Worm (Caenorhabditis elegans) whole organism, late embryonic: Measurements from ENCODE around the gene C45G9.2.

Experiments
- C08G9.2 ChIP-seq: sonication (generic microtip); optimal IDR thresholded peaks from 2 replicates; lab custom pipeline; 2016; ENCODE audit warnings: mild to moderate bottlenecking, missing genetic modification characterization, moderate library complexity, missing compliant biosample characterization
- T23F11.4 ChIP-seq: fragments of 200-800 bp; sonication (Bioruptor generic); optimal IDR thresholded peaks from 2 replicates; lab custom pipeline; 2018; ENCODE audit warnings: mild to moderate bottlenecking, missing genetic modification characterization, missing compliant biosample characterization
- Y22D7AL.16 ChIP-seq: sonication (generic microtip); optimal IDR thresholded peaks from 2 replicates; lab custom pipeline; 2016; ENCODE audit warnings: missing genetic modification characterization, missing compliant biosample characterization
- ahr-1 ChIP-seq: sonication (generic microtip); optimal IDR thresholded peaks from 2 replicates; lab custom pipeline; 2016; ENCODE audit warnings: missing genetic modification characterization, missing compliant biosample characterization
- ama-1 ChIP-seq: fragments of 150-350 bp; optimal IDR thresholded peaks from 2 replicates; lab custom pipeline; 2014
- ceh-18 ChIP-seq: sonication (generic microtip); optimal IDR thresholded peaks from 2 replicates; lab custom pipeline; 2016; ENCODE audit warnings: missing genetic modification characterization, missing compliant biosample characterization
- ceh-2 ChIP-seq: sonication (generic microtip); optimal IDR thresholded peaks from 2 replicates; lab custom pipeline; 2016; ENCODE audit warnings: missing genotype, missing genetic modification characterization, missing compliant biosample characterization
- ceh-22 ChIP-seq: sonication (generic microtip); optimal IDR thresholded peaks from 2 replicates; lab custom pipeline; 2017; ENCODE audit warnings: missing biosample characterization, missing genetic modification characterization
- ceh-30 ChIP-seq: fragments of 150-350 bp; optimal IDR thresholded peaks from 2 replicates; lab custom pipeline; 2014; ENCODE audit warnings: missing biosample characterization, missing genetic modification characterization
- ceh-31 ChIP-seq: sonication (generic microtip); optimal IDR thresholded peaks from 2 replicates; lab custom pipeline; 2016; ENCODE audit warnings: missing genetic modification characterization, missing compliant biosample characterization
- ceh-9 ChIP-seq: sonication (generic microtip); optimal IDR thresholded peaks from 2 replicates; lab custom pipeline; 2016; ENCODE audit warnings: mild to moderate bottlenecking, missing genetic modification characterization, inconsistent platforms, missing compliant biosample characterization
- che-1 ChIP-seq: sonication (generic microtip); optimal IDR thresholded peaks from 2 replicates; lab custom pipeline; 2016; ENCODE audit warnings: mild to moderate bottlenecking, missing genetic modification characterization, missing compliant biosample characterization
- dmd-4 ChIP-seq: sonication (generic microtip); optimal IDR thresholded peaks from 2 replicates; lab custom pipeline; 2016; ENCODE audit warnings: borderline replicate concordance, missing genetic modification characterization, missing compliant biosample characterization
- ets-4 ChIP-seq: sonication (generic microtip); optimal IDR thresholded peaks from 2 replicates; lab custom pipeline; 2016; ENCODE audit warnings: missing genetic modification characterization, missing compliant biosample characterization
- fax-1 ChIP-seq: sonication (generic microtip); optimal IDR thresholded peaks from 2 replicates; lab custom pipeline; 2016; ENCODE audit warnings: missing genotype, missing genetic modification characterization, missing compliant biosample characterization
- fkh-10 ChIP-seq: fragments of 150-350 bp; optimal IDR thresholded peaks from 2 replicates; lab custom pipeline; 2014; ENCODE audit warnings: missing biosample characterization, missing genetic modification reagents, missing genetic modification characterization
- fkh-6 ChIP-seq: sonication (generic microtip); optimal IDR thresholded peaks from 2 replicates; lab custom pipeline; 2016; ENCODE audit warnings: missing genetic modification characterization, missing compliant biosample characterization
- gmeb-2 ChIP-seq: sonication (generic microtip); optimal IDR thresholded peaks from 2 replicates; lab custom pipeline; 2016; ENCODE audit warnings: missing genetic modification characterization, inconsistent platforms, missing compliant biosample characterization
- hlh-30 ChIP-seq: sonication (generic microtip); optimal IDR thresholded peaks from 2 replicates; lab custom pipeline; 2017; ENCODE audit warnings: antibody characterized with exemption, missing genetic modification characterization, missing compliant biosample characterization; ENCODE audit not compliant: insufficient read depth
- hlh-6 ChIP-seq: sonication (generic microtip); optimal IDR thresholded peaks from 2 replicates; lab custom pipeline; 2016; ENCODE audit warnings: missing genotype, missing genetic modification characterization, missing compliant biosample characterization
- hlh-8 ChIP-seq: sonication (generic microtip); optimal IDR thresholded peaks from 2 replicates; lab custom pipeline; 2016; ENCODE audit warnings: missing genotype, missing genetic modification characterization, missing compliant biosample characterization
- lin-11 ChIP-seq: fragments of 200-800 bp; sonication (Bioruptor generic); optimal IDR thresholded peaks from 2 replicates; lab custom pipeline; 2018; ENCODE audit warnings: mild to moderate bottlenecking, missing genetic modification characterization, missing compliant biosample characterization
- madf-2 ChIP-seq: sonication (generic microtip); optimal IDR thresholded peaks from 2 replicates; lab custom pipeline; 2017; ENCODE audit warnings: missing genetic modification characterization, missing compliant biosample characterization
- mec-3 ChIP-seq: sonication (generic microtip); optimal IDR thresholded peaks from 2 replicates; lab custom pipeline; 2016; ENCODE audit warnings: borderline replicate concordance, missing genetic modification characterization, missing compliant biosample characterization
- nhr-11 ChIP-seq: fragments of 150-350 bp; optimal IDR thresholded peaks from 2 replicates; lab custom pipeline; 2014; ENCODE audit warnings: missing biosample characterization, missing genetic modification characterization
- nhr-232 ChIP-seq: sonication (generic microtip); optimal IDR thresholded peaks from 2 replicates; lab custom pipeline; 2016; ENCODE audit warnings: missing genetic modification characterization, missing compliant biosample characterization
- odd-2 ChIP-seq: sonication (generic microtip); optimal IDR thresholded peaks from 2 replicates; lab custom pipeline; 2017; ENCODE audit warnings: antibody characterized with exemption, mild to moderate bottlenecking, missing genetic modification characterization, missing compliant biosample characterization
- pha-2 ChIP-seq: sonication (generic microtip); optimal IDR thresholded peaks from 2 replicates; lab custom pipeline; 2017; ENCODE audit warnings: mild to moderate bottlenecking, missing genetic modification characterization, missing compliant biosample characterization
- pha-4 ChIP-seq: fragments of 150-350 bp; optimal IDR thresholded peaks from 2 replicates; lab custom pipeline; 2018; ENCODE audit warnings: missing biosample characterization, missing genetic modification reagents, missing genetic modification characterization
- ref-2 ChIP-seq: sonication (generic microtip); optimal IDR thresholded peaks from 2 replicates; lab custom pipeline; 2016; ENCODE audit warnings: missing genetic modification characterization, missing compliant biosample characterization
- rnt-1 ChIP-seq: sonication (generic microtip); optimal IDR thresholded peaks from 2 replicates; lab custom pipeline; 2016; ENCODE audit warnings: missing genetic modification characterization, missing compliant biosample characterization
- sdc-2 ChIP-seq: sonication (generic microtip); optimal IDR thresholded peaks from 2 replicates; lab custom pipeline; 2016; ENCODE audit warnings: missing genotype, missing genetic modification characterization, missing compliant biosample characterization
- sox-4 ChIP-seq: sonication (generic microtip); optimal IDR thresholded peaks from 2 replicates; lab custom pipeline; 2017; ENCODE audit warnings: mild to moderate bottlenecking, missing genetic modification characterization, inconsistent platforms, missing compliant biosample characterization
- syd-9 ChIP-seq: sonication (generic microtip); optimal IDR thresholded peaks from 2 replicates; lab custom pipeline; 2016; ENCODE audit warnings: mild to moderate bottlenecking, missing genetic modification characterization, moderate library complexity, missing compliant biosample characterization
- tbx-2 ChIP-seq: sonication (generic microtip); optimal IDR thresholded peaks from 2 replicates; lab custom pipeline; 2016; ENCODE audit warnings: missing genetic modification characterization, missing compliant biosample characterization
- tbx-7 ChIP-seq: sonication (generic microtip); optimal IDR thresholded peaks from 2 replicates; lab custom pipeline; 2016; ENCODE audit warnings: missing genotype, missing genetic modification characterization, missing compliant biosample characterization
- ttx-3 ChIP-seq: sonication (generic microtip); optimal IDR thresholded peaks from 2 replicates; lab custom pipeline; 2016; ENCODE audit warnings: missing genetic modification reagents, missing genetic modification characterization, missing compliant biosample characterization
- unc-42 ChIP-seq: sonication (generic microtip); optimal IDR thresholded peaks from 2 replicates; lab custom pipeline; 2016; ENCODE audit warnings: missing genotype, missing genetic modification characterization, missing compliant biosample characterization
- unc-55 ChIP-seq: sonication (generic microtip); optimal IDR thresholded peaks from 2 replicates; lab custom pipeline; 2017; ENCODE audit warnings: missing biosample characterization, missing genetic modification reagents, missing genetic modification characterization
- unc-86 ChIP-seq: sonication (generic microtip); optimal IDR thresholded peaks from 2 replicates; lab custom pipeline; 2016; ENCODE audit warnings: missing genetic modification characterization, missing compliant biosample characterization
- zip-5 ChIP-seq: sonication (generic microtip); optimal IDR thresholded peaks from 2 replicates; lab custom pipeline; 2016; ENCODE audit warnings: missing genetic modification characterization, missing compliant biosample characterization

The C45G9.2 gene

ce11 chrIII:5108746-5109145 lies 39.9 kb downstream of the C45G9.2 start (continued):
- TF ChIP-seq tbx-2: peak; percentile 63
- TF ChIP-seq nhr-232 (tag; lab: Kevin White, UChicago): no peak
- TF ChIP-seq ref-2 (tag; lab: Kevin White, UChicago): peak; percentile 26
- no peak for TF ChIP-seq madf-2

- TF ChIP-seq hlh-6 (no peak), ahr-1 (tag; lab: Kevin White, UChicago) (no peak), unc-42 (tag; lab: Kevin White, UChicago) (no peak), rnt-1 (tag; lab: Kevin White, UChicago) (no peak), hlh-30 (tag; lab: Kevin White, UChicago) (no peak), ttx-3 (tag; lab: Kevin White, UChicago) (no peak), tbx-7 (no peak), Y22D7AL.16 (no peak), sox-4 (no peak), mec-3 (tag; lab: Kevin White, UChicago) (no peak), T23F11.4 (GFP tag; lab: Kevin White, UChicago) (no peak), syd-9 (tag; lab: Kevin White, UChicago) (no peak)
Observed at ce11 chrIII:5109401-5109800, 40.5 kb downstream of the C45G9.2 start, which contains the start of gene sax-2. sax-2 (plus strand) TSS chrIII:5109701.

ce11 chrIII:5112399-5112798 lies 43.5 kb downstream of the C45G9.2 start:
- TF ChIP-seq sox-4: no peak
- TF ChIP-seq fkh-10: no peak
- TF ChIP-seq unc-86 (tag; lab: Kevin White, UChicago): no peak
- TF ChIP-seq unc-55 (GFP tag; lab: Kevin White, UChicago): no peak
- TF ChIP-seq ceh-18 (tag; lab: Kevin White, UChicago): no peak
- no peak for TF ChIP-seq pha-2 (tag; lab: Kevin White, UChicago)
- TF ChIP-seq zip-5 (tag; lab: Kevin White, UChicago): no peak
- no peak for TF ChIP-seq sdc-2 (tag; lab: Kevin White, UChicago)
- TF ChIP-seq dmd-4 (tag; lab: Kevin White, UChicago): no peak
- no peak for TF ChIP-seq fax-1 (tag; lab: Kevin White, UChicago)
- TF ChIP-seq ceh-30 (tag; lab: Kevin White, UChicago): no peak
- no peak for TF ChIP-seq pha-4 (tag; lab: Kevin White, UChicago)
- TF ChIP-seq ama-1: no peak
- TF ChIP-seq ahr-1 (tag; lab: Kevin White, UChicago): no peak
- no peak for TF ChIP-seq ceh-22 (tag; lab: Kevin White, UChicago)
- TF ChIP-seq ceh-31 (tag; lab: Kevin White, UChicago): no peak
- TF ChIP-seq lin-11 (tag; lab: Kevin White, UChicago): no peak
- no peak for TF ChIP-seq che-1 (tag; lab: Kevin White, UChicago)
- no peak for TF ChIP-seq mec-3 (tag; lab: Kevin White, UChicago)
- no peak for TF ChIP-seq gmeb-2

ce11 chrIII:5112998-5113397 lies 44.1 kb downstream of the C45G9.2 start:
- no peak for TF ChIP-seq ceh-2 (tag; lab: Kevin White, UChicago)
- TF ChIP-seq odd-2 (tag; lab: Kevin White, UChicago): no peak
- no peak for TF ChIP-seq mec-3 (tag; lab: Kevin White, UChicago)
- no peak for TF ChIP-seq ahr-1 (tag; lab: Kevin White, UChicago)
- TF ChIP-seq ceh-30 (tag; lab: Kevin White, UChicago): no peak
- TF ChIP-seq fkh-6 (tag; lab: Kevin White, UChicago): no peak
- TF ChIP-seq ets-4: no peak
- TF ChIP-seq gmeb-2: no peak
- TF ChIP-seq zip-5 (tag; lab: Kevin White, UChicago): no peak
- no peak for TF ChIP-seq hlh-8 (tag; lab: Kevin White, UChicago)
- no peak for TF ChIP-seq nhr-11
- TF ChIP-seq T23F11.4 (GFP tag; lab: Kevin White, UChicago): no peak
- no peak for TF ChIP-seq C08G9.2 (tag; lab: Kevin White, UChicago)
- no peak for TF ChIP-seq pha-2 (tag; lab: Kevin White, UChicago)
- no peak for TF ChIP-seq ceh-9
- TF ChIP-seq tbx-7: no peak
- TF ChIP-seq lin-11 (tag; lab: Kevin White, UChicago): no peak
